Fruit fly (Drosophila melanogaster) whole organism, embryonic: ENCODE results near the gene CG13364.

Experiments
- B-H2 ChIP-seq: fragments of 200-800 bp; sonication (Bioruptor generic); optimal IDR thresholded peaks from 2 replicates; lab custom pipeline; 2018; ENCODE audit warnings: missing biosample characterization, mild to moderate bottlenecking, missing genetic modification characterization
- CG12769 ChIP-seq: fragments of 200-800 bp; sonication (Bioruptor generic); optimal IDR thresholded peaks from 2 replicates; lab custom pipeline; 2019; ENCODE audit warnings: missing biosample characterization, mild to moderate bottlenecking, missing genetic modification characterization, moderate library complexity
- CG13123 ChIP-seq: fragments of 200-800 bp; sonication (Bioruptor generic); optimal IDR thresholded peaks from 2 replicates; lab custom pipeline; 2016; ENCODE audit warnings: missing biosample characterization, missing genetic modification characterization
- CG13287 ChIP-seq: fragments of 200-800 bp; sonication (Bioruptor generic); IDR thresholded peaks from 2 replicates; pipeline ENCODE4 v1.3.6; 2022; ENCODE audit warnings: missing biosample characterization, missing genetic modification characterization; ENCODE audit not compliant: partially characterized antibody
- CG13894 ChIP-seq: fragments of 200-800 bp; sonication (Bioruptor generic); optimal IDR thresholded peaks from 3 replicates; lab custom pipeline; 2018; ENCODE audit warnings: missing biosample characterization, mild to moderate bottlenecking, missing genetic modification characterization, moderate library complexity
- CG14860 ChIP-seq: fragments of 200-800 bp; sonication (Bioruptor generic); IDR thresholded peaks from 3 replicates; pipeline ENCODE4 v1.3.6; 2022; ENCODE audit warnings: missing biosample characterization, missing genetic modification characterization; ENCODE audit not compliant: partially characterized antibody
- CG15514 ChIP-seq: fragments of 200-800 bp; sonication (Bioruptor generic); optimal IDR thresholded peaks from 3 replicates; lab custom pipeline; 2017; ENCODE audit warnings: missing biosample characterization, missing genetic modification characterization, mild to moderate bottlenecking, moderate library complexity, missing genetic modification reagents
- CG1603 ChIP-seq: fragments of 200-800 bp; sonication (Bioruptor generic); optimal IDR thresholded peaks from 2 replicates; lab custom pipeline; 2019; ENCODE audit warnings: missing biosample characterization, mild to moderate bottlenecking, missing genetic modification characterization, moderate library complexity
- CG2678 ChIP-seq: fragments of 200-800 bp; sonication (Bioruptor generic); optimal IDR thresholded peaks from 3 replicates; lab custom pipeline; 2019; ENCODE audit warnings: missing biosample characterization, mild to moderate bottlenecking, missing genetic modification characterization, moderate library complexity
- CG31224 ChIP-seq: fragments of 200-800 bp; sonication (Bioruptor generic); IDR thresholded peaks from 2 replicates; pipeline ENCODE4 v1.3.6; 2022; ENCODE audit warnings: missing biosample characterization, missing genetic modification characterization
- CG31365 ChIP-seq: fragments of 200-800 bp; sonication (Bioruptor generic); optimal IDR thresholded peaks from 2 replicates; lab custom pipeline; 2018; ENCODE audit warnings: missing biosample characterization, mild to moderate bottlenecking, missing genetic modification characterization
- CG3281 ChIP-seq: fragments of 200-800 bp; sonication (Bioruptor generic); optimal IDR thresholded peaks from 3 replicates; lab custom pipeline; 2017; ENCODE audit warnings: missing biosample characterization, mild to moderate bottlenecking, missing genetic modification characterization
- CG6854 ChIP-seq: fragments of 200-800 bp; sonication (Bioruptor generic); optimal IDR thresholded peaks from 3 replicates; lab custom pipeline; 2017; ENCODE audit warnings: missing biosample characterization, mild to moderate bottlenecking, missing genetic modification characterization
- CG7928 ChIP-seq: fragments of 200-800 bp; sonication (Bioruptor generic); optimal IDR thresholded peaks from 2 replicates; lab custom pipeline; 2017; ENCODE audit warnings: missing biosample characterization, mild to moderate bottlenecking, missing genetic modification characterization
- CTCF ChIP-seq: fragments of 200-800 bp; sonication (Bioruptor generic); optimal IDR thresholded peaks from 2 replicates; lab custom pipeline; 2017; ENCODE audit warnings: missing biosample characterization, mild to moderate bottlenecking, missing genetic modification characterization, moderate library complexity
- Dip2 ChIP-seq: fragments of 200-800 bp; sonication (Bioruptor generic); IDR thresholded peaks from 2 replicates; pipeline ENCODE4 v1.3.6; 2022; ENCODE audit warnings: missing biosample characterization, missing genetic modification characterization
- Dp ChIP-seq: fragments of 200-800 bp; sonication (Bioruptor generic); optimal IDR thresholded peaks from 2 replicates; lab custom pipeline; 2018; ENCODE audit warnings: missing biosample characterization, mild to moderate bottlenecking, missing genetic modification characterization, moderate library complexity
- E2f2 ChIP-seq: fragments of 200-800 bp; sonication (Bioruptor generic); IDR thresholded peaks from 2 replicates; pipeline ENCODE4 v1.3.6; 2022; ENCODE audit warnings: missing biosample characterization, missing genetic modification characterization
- Ets97D ChIP-seq: fragments of 200-800 bp; sonication (Bioruptor generic); optimal IDR thresholded peaks from 3 replicates; lab custom pipeline; 2016; ENCODE audit warnings: missing biosample characterization, missing genetic modification characterization
- Fer1 ChIP-seq: fragments of 200-800 bp; sonication (Bioruptor generic); optimal IDR thresholded peaks from 2 replicates; lab custom pipeline; 2017; ENCODE audit warnings: missing biosample characterization, mild to moderate bottlenecking, missing genetic modification characterization
- HmgZ ChIP-seq: fragments of 200-800 bp; sonication (Bioruptor generic); optimal IDR thresholded peaks from 2 replicates; lab custom pipeline; 2018; ENCODE audit warnings: missing biosample characterization, mild to moderate bottlenecking, missing genetic modification characterization
- Hmr ChIP-seq: fragments of 200-800 bp; sonication (Bioruptor generic); optimal IDR thresholded peaks from 3 replicates; lab custom pipeline; 2017; ENCODE audit warnings: mild to moderate bottlenecking, missing biosample characterization, missing genetic modification reagents, missing genetic modification characterization
- Lhr ChIP-seq: fragments of 200-800 bp; sonication (Bioruptor generic); optimal IDR thresholded peaks from 3 replicates; lab custom pipeline; 2017; ENCODE audit warnings: mild to moderate bottlenecking, missing biosample characterization, missing genetic modification reagents, missing genetic modification characterization
- Med ChIP-seq: fragments of 200-800 bp; sonication (Bioruptor generic); peaks from one replicate; lab custom pipeline; 2016; ENCODE audit warnings: missing biosample characterization, missing genetic modification characterization, mild to moderate bottlenecking, inconsistent platforms, moderate library complexity
- Pdp1 ChIP-seq, 2 experiments: fragments of 200-800 bp; sonication (Bioruptor generic); optimal IDR thresholded peaks; 3 replicates each; lab custom pipeline; 2016; ENCODE audit warnings: missing biosample characterization in 2 of 2, missing genetic modification characterization in 2 of 2, mild to moderate bottlenecking in 1 of 2, moderate library complexity in 1 of 2
- Sox102F ChIP-seq: fragments of 200-800 bp; sonication (Bioruptor generic); optimal IDR thresholded peaks from 2 replicates; lab custom pipeline; 2018; ENCODE audit warnings: missing biosample characterization, mild to moderate bottlenecking, missing genetic modification characterization, moderate library complexity
- Stat92E ChIP-seq, 3 experiments: fragments of >200 bp in 2 of 3; fragments of 200-800 bp in 1 of 3; sonication (Bioruptor generic) in 1 of 3; optimal IDR thresholded peaks; 2 replicates each; lab custom pipeline; 2017 to 2019; ENCODE audit warnings: missing biosample characterization in 3 of 3, missing genetic modification characterization in 3 of 3, mild to moderate bottlenecking in 1 of 3, moderate library complexity in 1 of 3
- bbx ChIP-seq: fragments of 200-800 bp; sonication (Bioruptor generic); IDR thresholded peaks from 2 replicates; pipeline ENCODE4 v1.3.6; 2022; ENCODE audit warnings: missing biosample characterization, missing genetic modification characterization; ENCODE audit not compliant: partially characterized antibody
- caup ChIP-seq: fragments of 200-800 bp; sonication (Bioruptor generic); optimal IDR thresholded peaks from 3 replicates; lab custom pipeline; 2017; ENCODE audit warnings: missing biosample characterization, mild to moderate bottlenecking, missing genetic modification characterization, moderate library complexity; ENCODE audit not compliant: severe bottlenecking
- ci ChIP-seq: fragments of 200-800 bp; sonication (Bioruptor generic); IDR thresholded peaks from 3 replicates; pipeline ENCODE4 v1.3.6; 2022; ENCODE audit warnings: missing biosample characterization, missing genetic modification characterization
- corto ChIP-seq: fragments of 200-800 bp; sonication (Bioruptor generic); optimal IDR thresholded peaks from 2 replicates; lab custom pipeline; 2016; ENCODE audit warnings: missing biosample characterization, mild to moderate bottlenecking, missing genetic modification characterization, moderate library complexity
- cwo ChIP-seq: fragments of 200-800 bp; sonication (Bioruptor generic); optimal IDR thresholded peaks from 3 replicates; lab custom pipeline; 2017; ENCODE audit warnings: missing biosample characterization, missing genetic modification characterization, mild to moderate bottlenecking, moderate library complexity, missing genetic modification reagents
- da ChIP-seq: fragments of 200-800 bp; sonication (Bioruptor generic); optimal IDR thresholded peaks from 2 replicates; lab custom pipeline; 2016; ENCODE audit warnings: missing biosample characterization, missing genetic modification characterization
- exex ChIP-seq: fragments of 200-800 bp; sonication (Bioruptor generic); optimal IDR thresholded peaks from 4 replicates; lab custom pipeline; 2018; ENCODE audit warnings: missing biosample characterization, mild to moderate bottlenecking, missing genetic modification characterization, moderate library complexity
- fd3F ChIP-seq: fragments of 200-800 bp; sonication (Bioruptor generic); optimal IDR thresholded peaks from 2 replicates; lab custom pipeline; 2018; ENCODE audit warnings: missing biosample characterization, mild to moderate bottlenecking, missing genetic modification characterization, moderate library complexity
- gfzf ChIP-seq: fragments of 200-800 bp; sonication (Bioruptor generic); optimal IDR thresholded peaks from 2 replicates; lab custom pipeline; 2016; ENCODE audit warnings: missing biosample characterization, mild to moderate bottlenecking, missing genetic modification characterization, moderate library complexity
- grau ChIP-seq: fragments of 200-800 bp; optimal IDR thresholded peaks from 3 replicates; lab custom pipeline; 2019; ENCODE audit warnings: missing biosample characterization, mild to moderate bottlenecking, missing genetic modification characterization, moderate library complexity
- gsb-n ChIP-seq: fragments of 200-800 bp; sonication (Bioruptor generic); optimal IDR thresholded peaks from 3 replicates; lab custom pipeline; 2018; ENCODE audit warnings: missing biosample characterization, mild to moderate bottlenecking, missing genetic modification characterization
- ind ChIP-seq: fragments of 200-800 bp; sonication (Bioruptor generic); optimal IDR thresholded peaks from 3 replicates; lab custom pipeline; 2016; ENCODE audit warnings: missing biosample characterization, missing genetic modification characterization
- lbe ChIP-seq: fragments of 200-800 bp; sonication (Bioruptor generic); optimal IDR thresholded peaks from 2 replicates; lab custom pipeline; 2016; ENCODE audit warnings: missing biosample characterization, mild to moderate bottlenecking, missing genetic modification characterization
- pita ChIP-seq: fragments of 200-800 bp; sonication (Bioruptor generic); optimal IDR thresholded peaks from 2 replicates; lab custom pipeline; 2017; ENCODE audit warnings: missing biosample characterization, mild to moderate bottlenecking, missing genetic modification characterization
- pzg ChIP-seq: fragments of 200-800 bp; sonication (Bioruptor generic); optimal IDR thresholded peaks from 3 replicates; lab custom pipeline; 2018; ENCODE audit warnings: missing biosample characterization, mild to moderate bottlenecking, missing genetic modification characterization, moderate library complexity
- run ChIP-seq: fragments of 200-800 bp; sonication (Bioruptor generic); optimal IDR thresholded peaks from 3 replicates; lab custom pipeline; 2018; ENCODE audit warnings: missing biosample characterization, mild to moderate bottlenecking, missing genetic modification characterization
- scrt ChIP-seq: fragments of 200-800 bp; sonication (Bioruptor generic); optimal IDR thresholded peaks from 2 replicates; lab custom pipeline; 2018; ENCODE audit warnings: missing biosample characterization, mild to moderate bottlenecking, missing genetic modification characterization, moderate library complexity
- sens ChIP-seq: fragments of 200-800 bp; sonication (Bioruptor generic); peaks from one replicate; lab custom pipeline; 2016; ENCODE audit warnings: missing biosample characterization, missing genetic modification characterization
- sna ChIP-seq: fragments of 200-800 bp; sonication (Bioruptor generic); IDR thresholded peaks from 2 replicates; pipeline ENCODE4 v1.3.6; 2022; ENCODE audit warnings: missing biosample characterization, missing genetic modification characterization; ENCODE audit not compliant: partially characterized antibody
- tup ChIP-seq: fragments of 200-800 bp; sonication (Bioruptor generic); optimal IDR thresholded peaks from 2 replicates; lab custom pipeline; 2016; ENCODE audit warnings: missing biosample characterization, mild to moderate bottlenecking, missing genetic modification characterization, moderate library complexity

CG13364 gene

dm6 chrX:625157-625627 lies at the start of gene CG13364, which contains the start of gene Hinfp (continued):
- peak; percentile 6 for TF ChIP-seq CG2678 (tag; lab: Kevin White, UChicago)
- TF ChIP-seq, all 482 proteins: peak for 75

dm6 chrX:658021-658420 lies 33.0 kb upstream of the CG13364 start:
- TF ChIP-seq exex = no peak
- TF ChIP-seq run (tag; lab: Kevin White, UChicago) = no peak
- peak; percentile 50 for TF ChIP-seq gfzf (GFP tag; lab: Kevin White, UChicago)
- no peak for TF ChIP-seq CG13123 (GFP tag; lab: Kevin White, UChicago)
- peak; percentile 67 for TF ChIP-seq CTCF (GFP tag; lab: Kevin White, UChicago)
- TF ChIP-seq ci (GFP tag; lab: Robert Waterston, UW) = no peak
- TF ChIP-seq CG13894 (tag; lab: Kevin White, UChicago) = peak; percentile 15
- no peak for TF ChIP-seq fd3F
- no peak for TF ChIP-seq CG12769 (tag; lab: Kevin White, UChicago)
- no peak for TF ChIP-seq CG1603 (tag; lab: Kevin White, UChicago)
- TF ChIP-seq Stat92E (GFP tag; optimal IDR thresholded peaks at IDR 0.05; lab: Kevin White, UChicago) = no peak
- peak; percentile 94 for TF ChIP-seq E2f2 (GFP tag; lab: Robert Waterston, UW)
- no peak for TF ChIP-seq da (GFP tag; lab: Kevin White, UChicago)
- peak; percentile 21 for TF ChIP-seq grau
- TF ChIP-seq sens = peak; percentile 62
- no peak for TF ChIP-seq caup
- TF ChIP-seq CG15514 (GFP tag; lab: Kevin White, UChicago) = peak; percentile 86
- no peak for TF ChIP-seq CG6854 (GFP tag; lab: Kevin White, UChicago)
- no peak for TF ChIP-seq Sox102F (GFP tag; lab: Kevin White, UChicago)
- TF ChIP-seq Ets97D (GFP tag; lab: Kevin White, UChicago) = peak; percentile 4
- peak; percentile 94 for TF ChIP-seq CG7928 (GFP tag; lab: Kevin White, UChicago)
- no peak for TF ChIP-seq gsb-n (tag; lab: Kevin White, UChicago)
- peak; percentile 37 for TF ChIP-seq Med
- peak; percentile 6 for TF ChIP-seq CG3281 (GFP tag; lab: Kevin White, UChicago)
- no peak for TF ChIP-seq scrt (GFP tag; lab: Kevin White, UChicago)
- no peak for TF ChIP-seq Pdp1 (GFP tag; optimal IDR thresholded peaks at IDR 0.05; lab: Kevin White, UChicago)
- TF ChIP-seq cwo (GFP tag; lab: Kevin White, UChicago) = no peak
- no peak for TF ChIP-seq CG14860
- peak; percentile 9 for TF ChIP-seq Hmr (GFP tag; lab: Kevin White, UChicago)
- TF ChIP-seq pzg (GFP tag; lab: Kevin White, UChicago) = peak; percentile 35
- TF ChIP-seq bbx (GFP tag; lab: Robert Waterston, UW) = 0 out of 2 replicates have a peak, but pooled peaks have one; percentile 12
- TF ChIP-seq tup (GFP tag; lab: Kevin White, UChicago) = no peak
- TF ChIP-seq HmgZ (tag; lab: Kevin White, UChicago) = peak; percentile 18
- peak; percentile 45 for TF ChIP-seq Lhr (GFP tag; lab: Kevin White, UChicago)
- TF ChIP-seq ind (GFP tag; lab: Kevin White, UChicago) = no peak
- peak; percentile 23; the same call in 1 of the 2 replicates for TF ChIP-seq CG13287 (GFP tag; lab: Robert Waterston, UW)
- no peak for TF ChIP-seq sna (GFP tag; lab: Robert Waterston, UW)
- TF ChIP-seq Fer1 (GFP tag; lab: Kevin White, UChicago) = peak; percentile 40
- no peak for TF ChIP-seq corto (GFP tag; lab: Kevin White, UChicago)
- TF ChIP-seq CG31224 = no peak
- peak; percentile 27 for TF ChIP-seq CG31365 (tag; lab: Kevin White, UChicago)
- peak; percentile 48 for TF ChIP-seq pita (GFP tag; lab: Kevin White, UChicago)
- TF ChIP-seq Dp (GFP tag; lab: Kevin White, UChicago) = peak; percentile 90
- no peak for TF ChIP-seq Dip2 (GFP tag; lab: Robert Waterston, UW)
- peak; percentile 17 for TF ChIP-seq B-H2 (GFP tag; lab: Kevin White, UChicago)
- TF ChIP-seq lbe (GFP tag; lab: Kevin White, UChicago) = no peak
